Worm (Caenorhabditis elegans): ENCODE data around the gene nhr-141.

ce11 chrV:7416569-7416968 lies 27.9 kb upstream of the nhr-141 start:
- TF ChIP-seq mep-1 (tag; optimal IDR thresholded peaks at IDR 0.05) (no peak), pqm-1 (tag; optimal IDR thresholded peaks at IDR 0.05) (no peak), isw-1 (GFP tag; IDR thresholded peaks at IDR 0.05) (no peak), unc-86 (tag; optimal IDR thresholded peaks at IDR 0.05) (no peak), sup-37 (GFP tag; optimal IDR thresholded peaks at IDR 0.05) (no peak), nhr-77 (tag; optimal IDR thresholded peaks at IDR 0.05) (no peak), jun-1 (tag; optimal IDR thresholded peaks at IDR 0.05) (no peak), lin-14 (GFP tag; optimal IDR thresholded peaks at IDR 0.05) (no peak)

Measured in whole organism, L1 larva.